Worm (Caenorhabditis elegans) whole organism, L4 larva: Measurements from ENCODE around the gene C45G9.2.

Experiments used
- ama-1 ChIP-seq: fragments of 150-350 bp; optimal IDR thresholded peaks from 2 replicates; lab custom pipeline; 2014; ENCODE audit warnings: inconsistent platforms, mixed read lengths
- ceh-32 ChIP-seq: sonication (generic microtip); optimal IDR thresholded peaks from 2 replicates; lab custom pipeline; 2016; ENCODE audit warnings: mild to moderate bottlenecking, missing genetic modification characterization, missing compliant biosample characterization; ENCODE audit not compliant: poor library complexity
- mdl-1 ChIP-seq, 2 experiments: fragments of 150-350 bp in 1 of 2; sonication (generic microtip) in 1 of 2; optimal IDR thresholded peaks; 2 replicates each; lab custom pipeline; 2014 to 2017; ENCODE audit warnings: missing biosample characterization in 2 of 2, missing genetic modification characterization in 2 of 2
- nhr-28 ChIP-seq: fragments of 150-350 bp; optimal IDR thresholded peaks from 2 replicates; lab custom pipeline; 2014; ENCODE audit warnings: missing biosample characterization, missing genetic modification characterization
- pha-4 ChIP-seq, 2 experiments: fragments of 150-350 bp in 1 of 2; fragments of 200-800 bp in 1 of 2; sonication (Bioruptor generic) in 1 of 2; IDR thresholded peaks in 1 of 2; optimal IDR thresholded peaks in 1 of 2; 2 replicates each; pipeline versions ENCODE4 v1.3.6 to Lab custom; 2014 to 2022; ENCODE audit warnings: missing genetic modification characterization in 2 of 2, missing genetic modification reagents in 2 of 2, missing biosample characterization in 1 of 2, missing compliant biosample characterization in 1 of 2
- unc-130 ChIP-seq: sonication (generic microtip); optimal IDR thresholded peaks from 2 replicates; lab custom pipeline; 2016; ENCODE audit warnings: missing genetic modification reagents, missing genetic modification characterization, missing compliant biosample characterization
- zip-2 ChIP-seq: fragments of 150-350 bp; optimal IDR thresholded peaks from 2 replicates; lab custom pipeline; 2014; ENCODE audit warnings: missing biosample characterization, missing genetic modification characterization

- no peak for TF ChIP-seq zip-2 (tag; lab: Kevin White, UChicago)
- no peak for TF ChIP-seq ceh-32 (tag; lab: Kevin White, UChicago)
- no peak for TF ChIP-seq ama-1
- TF ChIP-seq pha-4 (GFP tag; IDR thresholded peaks at IDR 0.05; lab: Robert Waterston, UW), result no peak
- TF ChIP-seq pha-4 (tag; optimal IDR thresholded peaks at IDR 0.05; lab: Kevin White, UChicago), result no peak
- TF ChIP-seq unc-130 (GFP tag; lab: Kevin White, UChicago), result no peak
- peak; percentile 44 for TF ChIP-seq nhr-28
- peak; percentile 6 to 51 for TF ChIP-seq mdl-1 (tag; optimal IDR thresholded peaks at IDR 0.05; lab: Kevin White, UChicago)
Observed at ce11 chrIII:5089489-5089888, 20.6 kb downstream of the C45G9.2 start.
